Fruit fly (Drosophila melanogaster): ENCODE data around the gene Ugt35A1.

DNA sequence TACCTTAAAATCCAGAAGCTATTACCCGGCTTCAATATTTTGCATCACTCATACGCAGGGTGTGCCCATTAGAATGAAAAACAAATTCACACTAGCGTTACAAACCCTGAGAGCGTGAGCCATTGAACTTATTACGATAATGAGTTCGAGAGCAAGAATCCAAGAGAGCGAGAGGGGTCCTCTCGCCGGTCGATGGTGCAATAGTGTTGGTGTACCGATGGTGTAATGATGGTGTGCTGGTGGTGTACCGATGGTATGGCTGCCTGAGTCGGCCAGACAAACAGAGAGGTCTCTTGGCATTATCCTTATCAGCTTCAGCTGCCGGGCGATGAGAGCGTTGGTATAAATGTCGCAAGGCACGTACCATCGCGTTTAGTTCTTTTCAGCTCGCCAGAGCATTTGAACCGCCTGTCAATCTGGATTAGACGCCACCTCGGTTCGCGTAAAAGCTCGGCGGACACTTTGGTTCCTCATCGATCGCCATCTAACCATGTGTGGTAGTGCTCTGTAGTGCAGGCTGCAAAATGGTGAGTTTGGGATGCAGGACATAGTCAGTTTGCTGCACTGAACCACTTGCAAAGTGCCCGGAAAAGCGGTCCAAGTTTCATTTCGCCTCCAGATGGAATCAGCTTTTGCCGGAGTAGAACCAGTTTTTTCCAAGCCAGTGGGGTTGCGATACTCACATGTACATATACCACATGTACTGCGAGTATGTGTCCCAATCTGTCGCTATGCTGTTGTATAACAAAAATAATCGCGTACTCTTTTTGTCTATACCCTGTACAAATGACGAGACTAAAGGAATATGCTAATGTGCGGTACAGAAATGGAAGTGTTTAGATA, 27.8 kb upstream of the Ugt35A1 start:
- TF ChIP-seq CTCF (optimal IDR thresholded peaks at IDR 0.05) = no peak
- TF ChIP-seq CG8478 (optimal IDR thresholded peaks at IDR 0.05) = no peak
